Worm (Caenorhabditis elegans) whole organism, L2 larva: ENCODE results near the gene tin-9.1.

ENCODE experiments used
- C34F6.9 ChIP-seq: fragments of 150-350 bp; optimal IDR thresholded peaks from 2 replicates; lab custom pipeline; 2014; ENCODE audit warnings: missing biosample characterization, missing genetic modification characterization
- F13H6.1 ChIP-seq: sonication (generic microtip); optimal IDR thresholded peaks from 2 replicates; lab custom pipeline; 2016; ENCODE audit warnings: missing genetic modification characterization, missing compliant biosample characterization
- R02D3.7 ChIP-seq: fragments of 150-350 bp; optimal IDR thresholded peaks from 2 replicates; lab custom pipeline; 2014; ENCODE audit warnings: missing biosample characterization, missing genetic modification characterization
- alr-1 ChIP-seq: fragments of 150-350 bp; optimal IDR thresholded peaks from 2 replicates; lab custom pipeline; 2014; ENCODE audit warnings: missing biosample characterization, missing genetic modification characterization
- aly-2 ChIP-seq: fragments of 150-350 bp; optimal IDR thresholded peaks from 2 replicates; lab custom pipeline; 2014; ENCODE audit warnings: missing biosample characterization, missing genetic modification characterization
- ama-1 ChIP-seq: fragments of 150-350 bp; optimal IDR thresholded peaks from 2 replicates; lab custom pipeline; 2018; ENCODE audit warnings: inconsistent platforms
- blmp-1 ChIP-seq: sonication (generic microtip); optimal IDR thresholded peaks from 2 replicates; lab custom pipeline; 2017; ENCODE audit warnings: missing genetic modification characterization, mild to moderate bottlenecking, missing compliant biosample characterization, antibody characterized with exemption, moderate library complexity; ENCODE audit not compliant: insufficient read depth
- ceh-16 ChIP-seq: fragments of 150-350 bp; optimal IDR thresholded peaks from 2 replicates; lab custom pipeline; 2014; ENCODE audit warnings: missing biosample characterization, missing genetic modification characterization
- ceh-82 ChIP-seq: fragments of 150-350 bp; optimal IDR thresholded peaks from 2 replicates; lab custom pipeline; 2014; ENCODE audit warnings: missing biosample characterization, missing genetic modification characterization
- crh-2 ChIP-seq: sonication (generic microtip); optimal IDR thresholded peaks from 2 replicates; lab custom pipeline; 2017; ENCODE audit warnings: missing biosample characterization, missing genetic modification characterization
- elt-1 ChIP-seq: fragments of 150-350 bp; optimal IDR thresholded peaks from 2 replicates; lab custom pipeline; 2014; ENCODE audit warnings: missing biosample characterization, missing genetic modification characterization
- elt-3 ChIP-seq: sonication (generic microtip); optimal IDR thresholded peaks from 2 replicates; lab custom pipeline; 2017; ENCODE audit warnings: missing biosample characterization, missing genetic modification characterization
- fos-1 ChIP-seq: fragments of 150-350 bp; optimal IDR thresholded peaks from 2 replicates; lab custom pipeline; 2014; ENCODE audit warnings: missing biosample characterization, missing genetic modification characterization
- gmeb-1 ChIP-seq: fragments of 150-350 bp; optimal IDR thresholded peaks from 2 replicates; lab custom pipeline; 2014; ENCODE audit warnings: missing biosample characterization, missing genetic modification characterization
- lin-11 ChIP-seq: fragments of 150-350 bp; sonication (generic microtip); optimal IDR thresholded peaks from 2 replicates; lab custom pipeline; 2014; ENCODE audit warnings: missing biosample characterization, missing genetic modification characterization, inconsistent platforms, mixed read lengths
- lin-13 ChIP-seq: fragments of 150-350 bp; optimal IDR thresholded peaks from 2 replicates; lab custom pipeline; 2014; ENCODE audit warnings: missing biosample characterization, missing genetic modification reagents, missing genetic modification characterization
- lin-39 ChIP-seq: fragments of 150-350 bp; optimal IDR thresholded peaks from 2 replicates; lab custom pipeline; 2014; ENCODE audit warnings: missing biosample characterization, missing genetic modification reagents, missing genetic modification characterization
- lsy-2 ChIP-seq, 2 experiments: fragments of 150-350 bp in 1 of 2; sonication (generic microtip) in 1 of 2; optimal IDR thresholded peaks; 2 replicates each; lab custom pipeline; 2014 to 2017; ENCODE audit warnings: missing biosample characterization in 2 of 2, missing genetic modification characterization in 2 of 2
- mab-5 ChIP-seq: fragments of 150-350 bp; optimal IDR thresholded peaks from 2 replicates; lab custom pipeline; 2014; ENCODE audit warnings: missing biosample characterization, missing genetic modification characterization
- mbf-1 ChIP-seq: sonication (generic microtip); optimal IDR thresholded peaks from 2 replicates; lab custom pipeline; 2017; ENCODE audit warnings: missing biosample characterization, missing genetic modification characterization
- nhr-10 ChIP-seq: sonication (generic microtip); optimal IDR thresholded peaks from 2 replicates; lab custom pipeline; 2017; ENCODE audit warnings: missing biosample characterization, missing genetic modification characterization
- nhr-21 ChIP-seq: fragments of 150-350 bp; optimal IDR thresholded peaks from 2 replicates; lab custom pipeline; 2014; ENCODE audit warnings: missing biosample characterization, missing genetic modification characterization
- nhr-25 ChIP-seq: fragments of 150-350 bp; sonication (generic microtip); optimal IDR thresholded peaks from 3 replicates; lab custom pipeline; 2014; ENCODE audit warnings: missing biosample characterization, missing genetic modification characterization
- nhr-6 ChIP-seq: fragments of 150-350 bp; optimal IDR thresholded peaks from 2 replicates; lab custom pipeline; 2014; ENCODE audit warnings: missing biosample characterization, missing genetic modification characterization
- nhr-77 ChIP-seq: fragments of 150-350 bp; optimal IDR thresholded peaks from 2 replicates; lab custom pipeline; 2014; ENCODE audit warnings: missing biosample characterization, missing genetic modification characterization
- peb-1 ChIP-seq: fragments of 150-350 bp; optimal IDR thresholded peaks from 2 replicates; lab custom pipeline; 2014; ENCODE audit warnings: missing biosample characterization, missing genetic modification characterization
- skn-1 ChIP-seq: sonication (generic microtip); optimal IDR thresholded peaks from 2 replicates; lab custom pipeline; 2017; ENCODE audit warnings: missing biosample characterization, missing genetic modification characterization
- sma-3 ChIP-seq: sonication (generic microtip); optimal IDR thresholded peaks from 2 replicates; lab custom pipeline; 2016; ENCODE audit warnings: missing genetic modification reagents, missing genetic modification characterization, missing compliant biosample characterization
- sma-9 ChIP-seq, 2 experiments: fragments of 150-350 bp in 1 of 2; sonication (generic microtip) in 1 of 2; optimal IDR thresholded peaks; 2 replicates each; lab custom pipeline; 2014 to 2016; ENCODE audit warnings: missing genetic modification characterization in 2 of 2, mild to moderate bottlenecking in 1 of 2, missing biosample characterization in 1 of 2, missing compliant biosample characterization in 1 of 2, missing genetic modification reagents in 1 of 2, moderate library complexity in 1 of 2
- snpc-4 ChIP-seq: fragments of 150-350 bp; optimal IDR thresholded peaks from 2 replicates; lab custom pipeline; 2014; ENCODE audit warnings: missing biosample characterization, missing genetic modification characterization
- unc-55 ChIP-seq: fragments of 150-350 bp; sonication (generic microtip); optimal IDR thresholded peaks from 3 replicates; lab custom pipeline; 2014; ENCODE audit warnings: missing biosample characterization, missing genetic modification reagents, missing genetic modification characterization
- unc-62 ChIP-seq: fragments of 150-350 bp; optimal IDR thresholded peaks from 2 replicates; lab custom pipeline; 2014; ENCODE audit warnings: missing biosample characterization, missing genetic modification reagents, missing genetic modification characterization
- zag-1 ChIP-seq: fragments of 150-350 bp; optimal IDR thresholded peaks from 2 replicates; lab custom pipeline; 2014; ENCODE audit warnings: missing biosample characterization, missing genetic modification characterization
- ztf-1 ChIP-seq: fragments of 200-800 bp; sonication (Bioruptor generic); conservative IDR thresholded peaks from 2 replicates; pipeline ENCODE4 v1.3.6; 2022; ENCODE audit warnings: missing genetic modification characterization, missing compliant biosample characterization
- ztf-11 ChIP-seq: sonication (generic microtip); optimal IDR thresholded peaks from 2 replicates; lab custom pipeline; 2017; ENCODE audit warnings: missing biosample characterization, missing genetic modification characterization
- ztf-4 ChIP-seq: fragments of 150-350 bp; optimal IDR thresholded peaks from 2 replicates; lab custom pipeline; 2014; ENCODE audit warnings: missing biosample characterization, missing genetic modification characterization

tin-9.1 gene

ce11 chrIV:7067446-7067845 is 23.0 kb upstream of the tin-9.1 start:
- no peak for TF ChIP-seq nhr-25 (tag; lab: Kevin White, UChicago)

DNA sequence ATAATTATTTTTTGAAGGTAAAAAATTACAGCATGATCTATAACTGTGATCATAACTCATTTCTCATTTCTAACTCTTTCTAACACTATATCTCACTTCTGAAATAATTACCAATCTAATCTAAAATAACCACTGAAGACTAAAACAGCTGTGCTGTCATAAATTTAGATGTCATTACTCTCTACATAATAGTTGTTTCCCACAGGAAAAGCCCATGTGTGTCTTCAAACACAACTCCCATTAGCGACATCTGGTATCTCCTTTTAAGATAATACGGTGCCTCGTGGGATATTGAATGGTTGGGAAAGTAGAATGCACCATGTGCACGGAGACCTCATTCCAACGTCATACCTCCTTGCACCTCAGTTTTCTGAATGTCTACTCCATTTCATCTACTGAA is 20.6 kb upstream of the tin-9.1 start, which contains the start of gene Y43B11AL.1:
Gene Y43B11AL.1 (plus strand): TSS at position 301 of the 400 bp plus-strand sequence.
- TF ChIP-seq sma-3 (no peak), ama-1 (no peak), unc-62 (no peak), zag-1 (tag; lab: Kevin White, UChicago) (no peak), peb-1 (tag; lab: Kevin White, UChicago) (no peak), alr-1 (tag; lab: Kevin White, UChicago) (no peak), ztf-4 (tag; lab: Kevin White, UChicago) (no peak), unc-55 (no peak), snpc-4 (tag; lab: Kevin White, UChicago) (no peak), nhr-77 (tag; lab: Kevin White, UChicago) (no peak), lin-13 (GFP tag; lab: Kevin White, UChicago) (no peak), elt-1 (no peak), ceh-16 (no peak)

ce11 chrIV:7062697-7063096 is 18.3 kb upstream of the tin-9.1 start:
- TF ChIP-seq lsy-2 (tag; optimal IDR thresholded peaks at IDR 0.05; lab: Kevin White, UChicago): no peak
- no peak for TF ChIP-seq ceh-82 (tag; lab: Kevin White, UChicago)
- no peak for TF ChIP-seq nhr-77 (tag; lab: Kevin White, UChicago)
- TF ChIP-seq nhr-21: no peak
- no peak for TF ChIP-seq lin-39 (tag; lab: Kevin White, UChicago)
- TF ChIP-seq snpc-4 (tag; lab: Kevin White, UChicago): no peak
- no peak for TF ChIP-seq nhr-6 (tag; lab: Kevin White, UChicago)

- TF ChIP-seq nhr-6 (tag; lab: Kevin White, UChicago) (no peak), ztf-1 (GFP tag; lab: Robert Waterston, UW) (no peak), unc-62 (no peak), nhr-77 (tag; lab: Kevin White, UChicago) (no peak), fos-1 (no peak), gmeb-1 (tag; lab: Kevin White, UChicago) (no peak), mbf-1 (tag; lab: Kevin White, UChicago) (no peak), lin-11 (tag; lab: Kevin White, UChicago) (no peak), alr-1 (tag; lab: Kevin White, UChicago) (no peak), zag-1 (tag; lab: Kevin White, UChicago) (no peak), nhr-10 (no peak), elt-1 (no peak), aly-2 (tag; lab: Kevin White, UChicago) (no peak), unc-55 (no peak), R02D3.7 (tag; lab: Kevin White, UChicago) (no peak), lin-13 (GFP tag; lab: Kevin White, UChicago) (no peak), sma-9 (GFP tag; optimal IDR thresholded peaks at IDR 0.05; lab: Kevin White, UChicago) (no peak), sma-9 (tag; optimal IDR thresholded peaks at IDR 0.05; lab: Kevin White, UChicago) (no peak), skn-1 (tag; lab: Kevin White, UChicago) (no peak)
These were observed 13.3 kb upstream of the tin-9.1 start, which contains the start of gene srx-50 for ce11 chrIV:7057677-7058076. Gene srx-50 (plus strand): TSS chrIV:7057977.

- no peak for TF ChIP-seq elt-1
- TF ChIP-seq sma-3: no peak
- TF ChIP-seq nhr-25 (tag; lab: Kevin White, UChicago): no peak
- TF ChIP-seq elt-3 (tag; lab: Kevin White, UChicago): no peak
- no peak for TF ChIP-seq snpc-4 (tag; lab: Kevin White, UChicago)
- no peak for TF ChIP-seq crh-2 (tag; lab: Kevin White, UChicago)
- no peak for TF ChIP-seq F13H6.1
- no peak for TF ChIP-seq ztf-11 (tag; lab: Kevin White, UChicago)
- TF ChIP-seq peb-1 (tag; lab: Kevin White, UChicago): no peak
- TF ChIP-seq mbf-1 (tag; lab: Kevin White, UChicago): no peak
- no peak for TF ChIP-seq blmp-1
- TF ChIP-seq lin-39 (tag; lab: Kevin White, UChicago): no peak
- no peak for TF ChIP-seq nhr-6 (tag; lab: Kevin White, UChicago)
- no peak for TF ChIP-seq lin-13 (GFP tag; lab: Kevin White, UChicago)
- no peak for TF ChIP-seq C34F6.9 (tag; lab: Kevin White, UChicago)
- no peak for TF ChIP-seq nhr-21
- no peak for TF ChIP-seq mab-5 (tag; lab: Kevin White, UChicago)
- TF ChIP-seq lin-11 (tag; lab: Kevin White, UChicago): no peak
- TF ChIP-seq, all 48 proteins: peak for 0
These were observed 7.7 kb upstream of the tin-9.1 start for ce11 chrIV:7052135-7052534.
